Worm (Caenorhabditis elegans) whole organism, young adult: ENCODE measurements around the gene ins-16.

Experiments used
- Y79H2A.3 ChIP-seq: fragments of 200-800 bp; sonication (Bioruptor generic); conservative IDR thresholded peaks from 2 replicates; pipeline ENCODE4 v1.3.6; 2022; ENCODE audit warnings: missing genetic modification reagents, missing genetic modification characterization, missing compliant biosample characterization
- sea-2 ChIP-seq: fragments of 200-800 bp; sonication (Bioruptor generic); IDR thresholded peaks from 2 replicates; pipeline ENCODE4 v1.3.6; 2022; ENCODE audit warnings: missing genetic modification characterization, missing compliant biosample characterization
- ztf-22 ChIP-seq: fragments of 200-800 bp; sonication (Bioruptor generic); optimal IDR thresholded peaks from 2 replicates; lab custom pipeline; 2018; ENCODE audit warnings: mild to moderate bottlenecking, missing genetic modification characterization, moderate library complexity, missing compliant biosample characterization

DNA sequence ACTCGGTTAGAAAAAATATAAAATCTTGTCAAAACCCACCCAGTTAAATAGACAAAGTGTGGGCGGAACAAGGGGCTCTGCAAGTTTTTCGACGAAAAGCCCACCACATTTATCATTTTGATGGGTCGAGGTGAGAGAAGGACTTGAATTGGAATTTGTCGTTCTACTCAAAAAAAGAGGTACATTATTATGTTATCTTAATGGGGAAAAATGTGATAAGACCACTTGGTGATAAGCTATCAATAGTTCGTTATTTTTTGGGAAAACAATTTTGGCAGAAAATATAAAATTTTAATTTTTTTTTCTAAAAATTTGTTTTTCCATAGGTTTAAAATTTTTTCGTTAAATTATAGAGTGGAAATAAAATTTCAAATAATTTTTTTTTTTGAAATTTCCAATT, 10.9 kb downstream of the ins-16 start:
- TF ChIP-seq sea-2 (GFP tag; lab: Robert Waterston, UW) (no peak), Y79H2A.3 (GFP tag; lab: Robert Waterston, UW) (no peak), ztf-22 (GFP tag; lab: Kevin White, UChicago) (no peak)
